Worm (Caenorhabditis elegans) whole organism, midembryonic: ENCODE data around the gene F15H10.10.

Experiments used
- cog-1 ChIP-seq: sonication (generic microtip); optimal IDR thresholded peaks from 2 replicates; lab custom pipeline; 2016; ENCODE audit warnings: missing genetic modification characterization, missing compliant biosample characterization
- klf-2 ChIP-seq: fragments of 200-800 bp; sonication (Bioruptor generic); conservative IDR thresholded peaks from 2 replicates; pipeline ENCODE4 v1.3.6; 2022; ENCODE audit warnings: missing genetic modification reagents, missing genetic modification characterization, missing compliant biosample characterization
- tab-1 ChIP-seq: fragments of 200-800 bp; sonication (Bioruptor generic); IDR thresholded peaks from 2 replicates; pipeline ENCODE4 v1.3.6; 2022; ENCODE audit warnings: missing genetic modification characterization, missing compliant biosample characterization

DNA sequence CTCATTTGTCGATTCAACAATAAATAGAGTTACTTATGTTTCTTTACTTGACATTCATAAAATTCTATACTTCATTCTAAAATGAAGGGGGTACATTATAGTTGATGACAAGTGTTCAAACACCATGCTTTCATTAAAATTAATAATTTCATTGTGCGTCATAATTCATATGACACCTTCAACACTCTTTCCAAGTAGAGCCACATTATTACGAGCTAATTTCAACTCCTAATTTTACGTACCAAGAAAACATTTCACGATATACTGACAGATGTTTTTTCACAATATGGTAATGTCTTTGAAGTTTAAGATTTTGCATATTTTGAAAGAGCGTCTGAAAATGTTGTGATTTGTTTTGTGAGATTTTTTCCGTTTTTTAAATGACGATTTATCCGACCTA, 48.7 kb upstream of the F15H10.10 start:
- TF ChIP-seq klf-2 (GFP tag; lab: Robert Waterston, UW) (no peak), cog-1 (tag; lab: Kevin White, UChicago) (no peak), tab-1 (GFP tag; lab: Robert Waterston, UW) (no peak)
